Fruit fly (Drosophila melanogaster) whole organism, adult: ENCODE results near the gene CG14220.
A peak's percentile ranks its signal among the peaks of the same experiment; 100 is the strongest.

Experiments
- CG11617 ChIP-seq: fragments of 200-800 bp; sonication (Bioruptor generic); optimal IDR thresholded peaks from 2 replicates; lab custom pipeline; 2017; ENCODE audit warnings: mild to moderate bottlenecking, missing biosample characterization, missing genetic modification reagents, missing genetic modification characterization
- CG12768 ChIP-seq: fragments of 200-800 bp; sonication (Bioruptor generic); optimal IDR thresholded peaks from 2 replicates; lab custom pipeline; 2017; ENCODE audit warnings: missing biosample characterization, missing genetic modification characterization, mild to moderate bottlenecking, moderate library complexity, missing genetic modification reagents
- CG14711 ChIP-seq: fragments of 200-800 bp; sonication (Bioruptor generic); optimal IDR thresholded peaks from 2 replicates; lab custom pipeline; 2018; ENCODE audit warnings: missing biosample characterization, mild to moderate bottlenecking, missing genetic modification characterization, moderate library complexity
- CG1620 ChIP-seq: fragments of 200-800 bp; sonication (Bioruptor generic); optimal IDR thresholded peaks from 2 replicates; lab custom pipeline; 2016; ENCODE audit warnings: missing biosample characterization, missing genetic modification characterization
- CG33017 ChIP-seq: fragments of 200-800 bp; sonication (Bioruptor generic); optimal IDR thresholded peaks from 2 replicates; lab custom pipeline; 2018; ENCODE audit warnings: missing biosample characterization, mild to moderate bottlenecking, missing genetic modification characterization, moderate library complexity
- CG5204 ChIP-seq: fragments of 200-800 bp; sonication (Bioruptor generic); optimal IDR thresholded peaks from 2 replicates; lab custom pipeline; 2016; ENCODE audit warnings: missing biosample characterization, missing genetic modification characterization
- CG7045 ChIP-seq: fragments of 200-800 bp; sonication (Bioruptor generic); optimal IDR thresholded peaks from 2 replicates; lab custom pipeline; 2017; ENCODE audit warnings: missing biosample characterization, mild to moderate bottlenecking, missing genetic modification characterization
- CG7101 ChIP-seq: fragments of 200-800 bp; sonication (Bioruptor generic); optimal IDR thresholded peaks from 2 replicates; lab custom pipeline; 2018; ENCODE audit warnings: missing biosample characterization, mild to moderate bottlenecking, missing genetic modification characterization, moderate library complexity
- Clk ChIP-seq: fragments of 200-800 bp; sonication (Bioruptor generic); optimal IDR thresholded peaks from 2 replicates; lab custom pipeline; 2017; ENCODE audit warnings: missing biosample characterization, missing genetic modification characterization
- Crg-1 ChIP-seq: fragments of 200-800 bp; sonication (Bioruptor generic); optimal IDR thresholded peaks from 2 replicates; lab custom pipeline; 2016; ENCODE audit warnings: missing biosample characterization, missing genetic modification characterization
- Hr96 ChIP-seq: fragments of 200-800 bp; sonication (Bioruptor generic); optimal IDR thresholded peaks from 2 replicates; lab custom pipeline; 2016; ENCODE audit warnings: missing biosample characterization, missing genetic modification characterization
- Mnt ChIP-seq: fragments of 200-800 bp; sonication (Bioruptor generic); optimal IDR thresholded peaks from 2 replicates; lab custom pipeline; 2016; ENCODE audit warnings: missing biosample characterization, mild to moderate bottlenecking, missing genetic modification characterization
- bab1 ChIP-seq: fragments of 200-800 bp; sonication (Bioruptor generic); optimal IDR thresholded peaks from 3 replicates; lab custom pipeline; 2019; ENCODE audit warnings: missing biosample characterization, mild to moderate bottlenecking, missing genetic modification characterization, moderate library complexity
- cic ChIP-seq: fragments of 200-800 bp; sonication (Bioruptor generic); optimal IDR thresholded peaks from 2 replicates; lab custom pipeline; 2017; ENCODE audit warnings: missing biosample characterization, mild to moderate bottlenecking, missing genetic modification characterization, moderate library complexity
- cnc ChIP-seq, 2 experiments: fragments of >200 bp; optimal IDR thresholded peaks; 2 replicates each; lab custom pipeline; 2017
- kay ChIP-seq: fragments of 200-800 bp; sonication (Bioruptor generic); peaks from one replicate; lab custom pipeline; 2016; ENCODE audit warnings: missing biosample characterization, missing genetic modification characterization, borderline replicate concordance
- ovo ChIP-seq: fragments of 200-800 bp; sonication (Bioruptor generic); optimal IDR thresholded peaks from 2 replicates; lab custom pipeline; 2016; ENCODE audit warnings: missing biosample characterization, missing genetic modification characterization
- pad ChIP-seq: fragments of 200-800 bp; sonication (Bioruptor generic); optimal IDR thresholded peaks from 3 replicates; lab custom pipeline; 2017; ENCODE audit warnings: missing biosample characterization, missing genetic modification characterization, mild to moderate bottlenecking, moderate library complexity, missing genetic modification reagents
- tj ChIP-seq: fragments of 200-800 bp; sonication (Bioruptor generic); optimal IDR thresholded peaks from 3 replicates; lab custom pipeline; 2017; ENCODE audit warnings: missing biosample characterization, mild to moderate bottlenecking, missing genetic modification characterization, moderate library complexity
- toe ChIP-seq: fragments of 200-800 bp; sonication (Bioruptor generic); optimal IDR thresholded peaks from 2 replicates; lab custom pipeline; 2016; ENCODE audit warnings: missing biosample characterization, missing genetic modification characterization

Gene CG14220

DNA sequence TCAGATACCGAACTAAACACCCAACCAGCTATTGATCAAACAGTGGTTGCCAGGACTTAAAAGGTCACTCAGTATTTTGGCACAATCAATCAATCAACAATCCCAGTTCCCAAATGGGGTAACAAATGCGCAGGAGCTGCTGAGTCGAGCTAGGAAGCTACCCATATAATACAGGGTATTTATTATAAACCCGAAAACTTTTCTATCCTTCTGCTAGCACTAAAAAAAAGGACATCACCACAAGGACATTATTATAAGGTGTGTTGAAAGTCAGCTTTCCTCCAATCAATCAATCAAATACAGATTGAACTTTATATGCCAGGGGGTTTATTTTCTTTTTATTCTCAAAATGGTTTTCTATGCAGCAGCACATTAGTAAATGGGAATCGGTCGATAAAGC, 19.5 kb upstream of the CG14220 start, which contains the start of gene CG14221:
Gene CG14221 (minus strand): TSS at position 101 of the 400 bp plus-strand sequence.
- no peak for TF ChIP-seq bab1 (GFP tag; lab: Kevin White, UChicago)
- TF ChIP-seq CG12768 (GFP tag; lab: Kevin White, UChicago) = no peak
- TF ChIP-seq Mnt (GFP tag; lab: Kevin White, UChicago) = no peak
- TF ChIP-seq Crg-1 (GFP tag; lab: Kevin White, UChicago) = no peak
- no peak for TF ChIP-seq Clk (GFP tag; lab: Kevin White, UChicago)
- TF ChIP-seq CG14711 (tag; lab: Kevin White, UChicago) = no peak
- no peak for TF ChIP-seq toe (GFP tag; lab: Kevin White, UChicago)
- TF ChIP-seq tj (GFP tag; lab: Kevin White, UChicago) = no peak
- no peak for TF ChIP-seq pad (GFP tag; lab: Kevin White, UChicago)
- no peak for TF ChIP-seq Hr96
- TF ChIP-seq CG7101 (tag; lab: Kevin White, UChicago) = no peak
- no peak for TF ChIP-seq ovo
- no peak for TF ChIP-seq CG1620 (GFP tag; lab: Kevin White, UChicago)
- TF ChIP-seq CG11617 (GFP tag; lab: Kevin White, UChicago) = no peak
- no peak for TF ChIP-seq kay (GFP tag; lab: Kevin White, UChicago)
- no peak for TF ChIP-seq cnc (optimal IDR thresholded peaks at IDR 0.05; lab: Kevin White, UChicago)

dm6 chrX:19618183-19618740, 16.6 kb upstream of the CG14220 start, which contains the start of the genes Pstk and Tim9b:
Gene Pstk, minus strand, starts transcription at chrX:19618537.
Gene Tim9b, minus strand, starts transcription at chrX:19618537.
- TF ChIP-seq bab1 (GFP tag; lab: Kevin White, UChicago) = peak; percentile 15
- no peak for TF ChIP-seq Clk (GFP tag; lab: Kevin White, UChicago)
- no peak for TF ChIP-seq CG1620 (GFP tag; lab: Kevin White, UChicago)
- TF ChIP-seq CG14711 (tag; lab: Kevin White, UChicago) = no peak

- TF ChIP-seq CG14711 (tag; lab: Kevin White, UChicago) (no peak), CG1620 (GFP tag; lab: Kevin White, UChicago) (no peak), Crg-1 (GFP tag; lab: Kevin White, UChicago) (no peak), Clk (GFP tag; lab: Kevin White, UChicago) (no peak), kay (GFP tag; lab: Kevin White, UChicago) (no peak), pad (GFP tag; lab: Kevin White, UChicago) (no peak), Hr96 (no peak), CG12768 (GFP tag; lab: Kevin White, UChicago) (no peak), cic (GFP tag; lab: Kevin White, UChicago) (no peak), CG11617 (GFP tag; lab: Kevin White, UChicago) (peak; percentile 1), tj (GFP tag; lab: Kevin White, UChicago) (no peak), toe (GFP tag; lab: Kevin White, UChicago) (no peak), bab1 (GFP tag; lab: Kevin White, UChicago) (peak; percentile 65), Mnt (GFP tag; lab: Kevin White, UChicago) (peak; percentile 97), CG33017 (tag; lab: Kevin White, UChicago) (no peak), ovo (no peak), cnc (optimal IDR thresholded peaks at IDR 0.05; lab: Kevin White, UChicago) (peak; percentile 73 to 89), CG7045 (GFP tag; lab: Kevin White, UChicago) (no peak), CG7101 (tag; lab: Kevin White, UChicago) (no peak), CG5204 (GFP tag; lab: Kevin White, UChicago) (no peak)
Measured at dm6 chrX:19615990-19616663, 14.5 kb upstream of the CG14220 start, which contains the start of gene CG14210. Gene CG14210, plus strand, starts transcription at chrX:19616196.

- TF ChIP-seq Hr96 (no peak), toe (GFP tag; lab: Kevin White, UChicago) (no peak), kay (GFP tag; lab: Kevin White, UChicago) (no peak), Crg-1 (GFP tag; lab: Kevin White, UChicago) (peak; percentile 46), pad (GFP tag; lab: Kevin White, UChicago) (peak; percentile 39), CG14711 (tag; lab: Kevin White, UChicago) (peak; percentile 38), CG7045 (GFP tag; lab: Kevin White, UChicago) (no peak), Mnt (GFP tag; lab: Kevin White, UChicago) (peak; percentile 68), Clk (GFP tag; lab: Kevin White, UChicago) (no peak), CG11617 (GFP tag; lab: Kevin White, UChicago) (peak; percentile 71), CG33017 (tag; lab: Kevin White, UChicago) (no peak), tj (GFP tag; lab: Kevin White, UChicago) (peak; percentile 32), CG1620 (GFP tag; lab: Kevin White, UChicago) (no peak), CG7101 (tag; lab: Kevin White, UChicago) (peak; percentile 81), CG12768 (GFP tag; lab: Kevin White, UChicago) (no peak), cic (GFP tag; lab: Kevin White, UChicago) (no peak), cnc (optimal IDR thresholded peaks at IDR 0.05; lab: Kevin White, UChicago) (no peak), CG5204 (GFP tag; lab: Kevin White, UChicago) (no peak), bab1 (GFP tag; lab: Kevin White, UChicago) (peak; percentile 82), ovo (no peak)
Measured at dm6 chrX:19613473-19613872, 11.8 kb upstream of the CG14220 start.

- no peak for TF ChIP-seq CG5204 (GFP tag; lab: Kevin White, UChicago)
Measured at dm6 chrX:19611226-19611625, 9.6 kb upstream of the CG14220 start, which contains the start of the genes Shawn and Tyler. Gene Shawn, plus strand, starts transcription at chrX:19611526. Gene Tyler, plus strand, starts transcription at chrX:19611526.
